Worm (Caenorhabditis elegans): ENCODE measurements around the gene gfm-1.
A peak's percentile ranks its signal among the peaks of the same experiment; 100 is the strongest.

Gene gfm-1

ce11 chrII:13076301-13076916 is 40.9 kb upstream of the gfm-1 start:
- TF ChIP-seq nhr-85 (tag): no peak
- no peak for TF ChIP-seq sup-37 (GFP tag; optimal IDR thresholded peaks at IDR 0.05)
- TF ChIP-seq snu-23 (GFP tag; optimal IDR thresholded peaks at IDR 0.05): no peak
- no peak for TF ChIP-seq efl-1 (optimal IDR thresholded peaks at IDR 0.05)
- peak in 1 of 2 experiments; percentile 75 for TF ChIP-seq efl-1 (GFP tag; optimal IDR thresholded peaks at IDR 0.05 in 1 of 2)
- no peak for TF ChIP-seq tlp-1 (tag; optimal IDR thresholded peaks at IDR 0.05)
- TF ChIP-seq hlh-4 (tag; optimal IDR thresholded peaks at IDR 0.05): no peak
- TF ChIP-seq dpl-1 (GFP tag; optimal IDR thresholded peaks at IDR 0.05): no peak
- peak; percentile 54 for TF ChIP-seq elt-2 (tag; optimal IDR thresholded peaks at IDR 0.05)
- no peak for TF ChIP-seq egl-13 (tag; optimal IDR thresholded peaks at IDR 0.05)

- TF ChIP-seq nhr-90 (tag; optimal IDR thresholded peaks at IDR 0.05; ENCODE audit: poor library complexity): peak; percentile 44
- TF ChIP-seq pax-3 (tag; optimal IDR thresholded peaks at IDR 0.05): no peak
- 0 out of 2 replicates have a peak, but pooled peaks have one; percentile 17 for TF ChIP-seq nhr-19 (GFP tag; conservative IDR thresholded peaks at IDR 0.05)
- peak in 1 of 2 experiments; percentile 58 for TF ChIP-seq lin-35 (GFP tag; optimal IDR thresholded peaks at IDR 0.05)
- TF ChIP-seq nhr-20 (tag; optimal IDR thresholded peaks at IDR 0.05): peak; percentile 54
- TF ChIP-seq mdl-1 (tag; optimal IDR thresholded peaks at IDR 0.05): peak in 1 of 2 experiments; percentile 46
- TF ChIP-seq efl-1 (optimal IDR thresholded peaks at IDR 0.05): no peak
- TF ChIP-seq efl-1 (GFP tag; optimal IDR thresholded peaks at IDR 0.05 in 1 of 2): peak in 1 of 2 experiments; percentile 52
- no peak for TF ChIP-seq ama-1 (optimal IDR thresholded peaks at IDR 0.05)
- no peak for TF ChIP-seq irx-1 (tag; optimal IDR thresholded peaks at IDR 0.05)
- no peak for TF ChIP-seq jun-1 (tag; optimal IDR thresholded peaks at IDR 0.05)
- TF ChIP-seq nhr-71 (tag; optimal IDR thresholded peaks at IDR 0.05): peak; percentile 46
- peak; percentile 22 for TF ChIP-seq lin-14 (GFP tag; optimal IDR thresholded peaks at IDR 0.05)
- TF ChIP-seq sup-37 (GFP tag; optimal IDR thresholded peaks at IDR 0.05): no peak
- peak; percentile 98 for TF ChIP-seq elt-2 (tag; optimal IDR thresholded peaks at IDR 0.05)
Measured at ce11 chrII:13077746-13078145, 39.5 kb upstream of the gfm-1 start.

- TF ChIP-seq jun-1 (tag; optimal IDR thresholded peaks at IDR 0.05) (no peak), nhr-20 (tag; optimal IDR thresholded peaks at IDR 0.05) (peak; percentile 34), lir-3 (tag; optimal IDR thresholded peaks at IDR 0.05; ENCODE audit: poor library complexity) (no peak), lin-15B (tag; optimal IDR thresholded peaks at IDR 0.05) (no peak), elt-3 (tag; optimal IDR thresholded peaks at IDR 0.05) (no peak), blmp-1 (tag; optimal IDR thresholded peaks at IDR 0.05) (peak; percentile 3), nhr-28 (tag; optimal IDR thresholded peaks at IDR 0.05) (no peak), mdl-1 (tag; optimal IDR thresholded peaks at IDR 0.05) (peak in 1 of 2 experiments; percentile 19), nhr-47 (tag; optimal IDR thresholded peaks at IDR 0.05) (no peak), nhr-71 (tag; optimal IDR thresholded peaks at IDR 0.05) (no peak), elt-2 (tag; optimal IDR thresholded peaks at IDR 0.05) (peak; percentile 87), mep-1 (tag; optimal IDR thresholded peaks at IDR 0.05) (no peak), unc-98 (GFP tag; IDR thresholded peaks at IDR 0.05) (no peak), dsc-1 (tag; optimal IDR thresholded peaks at IDR 0.05) (no peak), unc-86 (tag; optimal IDR thresholded peaks at IDR 0.05) (no peak), lin-35 (GFP tag; optimal IDR thresholded peaks at IDR 0.05) (peak in 1 of 2 experiments; percentile 19), nhr-237 (tag; optimal IDR thresholded peaks at IDR 0.05) (no peak), zip-4 (GFP tag; optimal IDR thresholded peaks at IDR 0.05) (no peak), ets-5 (GFP tag; IDR thresholded peaks at IDR 0.05) (no peak), Y116A8C.19 (tag; optimal IDR thresholded peaks at IDR 0.05; ENCODE audit: borderline replicate concordance) (no peak), unc-130 (tag; optimal IDR thresholded peaks at IDR 0.05) (no peak), nhr-19 (GFP tag; conservative IDR thresholded peaks at IDR 0.05) (no peak), nhr-90 (tag; optimal IDR thresholded peaks at IDR 0.05; ENCODE audit: poor library complexity) (peak; percentile 6), ceh-63 (GFP tag; optimal IDR thresholded peaks at IDR 0.05) (no peak), efl-3 (GFP tag; optimal IDR thresholded peaks at IDR 0.05) (no peak), nhr-77 (tag; optimal IDR thresholded peaks at IDR 0.05) (no peak), aly-2 (tag; optimal IDR thresholded peaks at IDR 0.05) (no peak)
Measured at ce11 chrII:13078848-13079428, 38.3 kb upstream of the gfm-1 start, which contains the start of gene F42G4.6. TSS of gene F42G4.6 (plus strand) at chrII:13079378.
